Fruit fly (Drosophila melanogaster): Measurements from ENCODE around the gene TyrRS.

TyrRS gene

DNA sequence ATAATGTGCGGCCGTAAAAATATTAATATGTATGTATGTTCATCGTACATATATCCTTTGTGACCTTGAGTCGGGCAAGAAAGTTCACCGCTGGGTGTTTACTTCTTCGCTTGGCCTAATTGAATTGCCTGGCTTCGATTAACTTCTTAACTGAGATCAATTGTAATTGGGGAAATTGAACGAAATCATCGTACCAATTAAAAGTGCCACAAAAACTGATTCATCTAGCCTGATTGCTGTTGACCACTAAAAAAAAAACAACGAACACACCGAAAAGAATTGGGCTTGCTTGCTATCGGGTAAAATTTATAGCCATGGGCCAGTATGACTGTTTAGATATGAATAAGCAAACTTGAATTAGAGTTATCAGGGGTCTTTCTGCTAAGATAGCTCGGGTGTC is 16.8 kb downstream of the TyrRS start:
- TF ChIP-seq Hr78 (GFP tag; optimal IDR thresholded peaks at IDR 0.05) (no peak), jim (GFP tag; optimal IDR thresholded peaks at IDR 0.05) (no peak), dl (GFP tag; optimal IDR thresholded peaks at IDR 0.05; ENCODE audit: insufficient read depth in 1 of 2, partially characterized antibody in 2 of 2) (no peak), brk (GFP tag; optimal IDR thresholded peaks at IDR 0.05) (no peak), Vsx2 (GFP tag; optimal IDR thresholded peaks at IDR 0.05; ENCODE audit: partially characterized antibody) (no peak), Dfd (GFP tag; optimal IDR thresholded peaks at IDR 0.05) (no peak), sage (GFP tag; optimal IDR thresholded peaks at IDR 0.05) (no peak), CG9705 (GFP tag; optimal IDR thresholded peaks at IDR 0.05) (no peak), pan (optimal IDR thresholded peaks at IDR 0.05) (no peak), Myc (optimal IDR thresholded peaks at IDR 0.05) (no peak), GATAd (GFP tag; optimal IDR thresholded peaks at IDR 0.05) (no peak), N (GFP tag; optimal IDR thresholded peaks at IDR 0.05) (no peak), Hr83 (GFP tag; optimal IDR thresholded peaks at IDR 0.05; ENCODE audit: poor library complexity, severe bottlenecking) (no peak), h (GFP tag; optimal IDR thresholded peaks at IDR 0.05) (no peak), br (GFP tag; optimal IDR thresholded peaks at IDR 0.05) (no peak), HLH106 (tag; optimal IDR thresholded peaks at IDR 0.05) (no peak), psq (GFP tag; optimal IDR thresholded peaks at IDR 0.05) (no peak), CrebA (GFP tag; optimal IDR thresholded peaks at IDR 0.05; ENCODE audit: borderline replicate concordance) (no peak)

- TF ChIP-seq h (GFP tag; optimal IDR thresholded peaks at IDR 0.05) (no peak), sv (GFP tag; optimal IDR thresholded peaks at IDR 0.05) (no peak), Rel (GFP tag; optimal IDR thresholded peaks at IDR 0.05) (no peak), Rel (tag; optimal IDR thresholded peaks at IDR 0.05) (no peak), sage (GFP tag; optimal IDR thresholded peaks at IDR 0.05) (no peak), dmrt93B (GFP tag; optimal IDR thresholded peaks at IDR 0.05) (no peak), Sp1 (GFP tag; optimal IDR thresholded peaks at IDR 0.05) (no peak), Jra (GFP tag; optimal IDR thresholded peaks at IDR 0.05) (no peak), psq (GFP tag; optimal IDR thresholded peaks at IDR 0.05) (no peak), usp (GFP tag; optimal IDR thresholded peaks at IDR 0.05) (no peak), CrebA (GFP tag; optimal IDR thresholded peaks at IDR 0.05; ENCODE audit: borderline replicate concordance) (no peak), Mio (GFP tag; optimal IDR thresholded peaks at IDR 0.05) (no peak)
Observed at dm6 chr3L:16400175-16400574, 18.9 kb downstream of the TyrRS start, which contains the start of gene CG44836. Gene CG44836 (minus strand): TSS chr3L:16400275.

dm6 chr3L:16394506-16394905 is 24.6 kb downstream of the TyrRS start, which contains the start of gene Gagr:
Gene Gagr (plus strand): TSS chr3L:16394586.
- no peak for TF ChIP-seq CrebA (GFP tag; optimal IDR thresholded peaks at IDR 0.05; ENCODE audit: borderline replicate concordance)
- TF ChIP-seq Dfd (GFP tag; optimal IDR thresholded peaks at IDR 0.05), result no peak
- TF ChIP-seq Jra (GFP tag; optimal IDR thresholded peaks at IDR 0.05), result no peak
- no peak for TF ChIP-seq dmrt93B (GFP tag; optimal IDR thresholded peaks at IDR 0.05)
- no peak for TF ChIP-seq rgr (GFP tag; optimal IDR thresholded peaks at IDR 0.05)
- no peak for TF ChIP-seq GATAd (GFP tag; optimal IDR thresholded peaks at IDR 0.05)
- TF ChIP-seq HLH106 (tag; optimal IDR thresholded peaks at IDR 0.05), result no peak
- no peak for TF ChIP-seq Rel (GFP tag; optimal IDR thresholded peaks at IDR 0.05)
- peak; percentile 5 for TF ChIP-seq Rel (tag; optimal IDR thresholded peaks at IDR 0.05)

DNA sequence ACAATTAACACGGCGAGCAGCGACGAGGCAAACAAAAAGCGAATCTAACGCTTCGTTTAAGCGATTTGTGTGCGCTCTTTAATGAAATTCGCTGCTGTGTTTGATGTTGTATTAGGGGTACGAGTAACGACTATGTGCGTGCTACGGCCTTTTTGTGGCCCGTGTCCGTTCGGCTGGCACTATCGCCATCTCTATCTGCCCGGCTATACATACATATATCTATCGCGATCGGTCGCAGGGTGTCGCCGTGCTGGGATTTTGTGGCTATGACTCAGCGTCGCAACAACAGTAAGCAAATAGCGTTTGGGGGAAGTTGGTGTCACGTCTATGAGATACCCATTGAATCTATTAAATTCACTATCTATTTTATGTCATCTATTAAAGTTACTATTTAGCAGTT is 25.4 kb downstream of the TyrRS start:
- TF ChIP-seq CrebA (GFP tag; optimal IDR thresholded peaks at IDR 0.05; ENCODE audit: borderline replicate concordance) (no peak), Rel (GFP tag; optimal IDR thresholded peaks at IDR 0.05) (no peak), Rel (tag; optimal IDR thresholded peaks at IDR 0.05) (peak; percentile 11), foxo (GFP tag; optimal IDR thresholded peaks at IDR 0.05) (no peak)

DNA sequence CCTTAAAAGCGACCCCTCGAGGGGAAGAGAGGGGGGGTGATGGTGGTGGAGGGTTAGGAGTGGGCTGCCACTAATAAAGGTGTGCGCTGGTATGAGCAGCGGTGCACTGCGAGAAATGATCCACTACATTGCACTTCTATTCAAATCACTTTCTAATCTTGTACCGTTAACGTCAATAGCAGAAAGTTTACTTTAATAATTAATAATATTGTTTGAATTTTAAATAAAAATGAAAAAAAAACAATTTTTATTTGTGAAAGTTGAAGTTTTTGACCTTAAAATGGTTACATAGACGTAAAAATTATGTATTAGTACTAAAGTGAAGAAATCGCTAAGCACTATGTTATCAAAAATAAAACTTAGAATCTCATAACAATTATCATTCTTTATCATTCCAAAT is 26.2 kb downstream of the TyrRS start:
- TF ChIP-seq jim (GFP tag; optimal IDR thresholded peaks at IDR 0.05), result no peak
- no peak for TF ChIP-seq Sp1 (GFP tag; optimal IDR thresholded peaks at IDR 0.05)
- TF ChIP-seq OdsH (GFP tag; optimal IDR thresholded peaks at IDR 0.05), result no peak
- no peak for TF ChIP-seq CG32264 (GFP tag; optimal IDR thresholded peaks at IDR 0.05)
- no peak for TF ChIP-seq Vsx2 (GFP tag; optimal IDR thresholded peaks at IDR 0.05; ENCODE audit: partially characterized antibody)
- TF ChIP-seq Rel (GFP tag; optimal IDR thresholded peaks at IDR 0.05), result no peak
- no peak for TF ChIP-seq Rel (tag; optimal IDR thresholded peaks at IDR 0.05)
- no peak for TF ChIP-seq fru (GFP tag; optimal IDR thresholded peaks at IDR 0.05)

Measured in whole organism, wandering third instar larva.